Worm (Caenorhabditis elegans): ENCODE results near the gene T12B3.2.

The T12B3.2 gene

DNA sequence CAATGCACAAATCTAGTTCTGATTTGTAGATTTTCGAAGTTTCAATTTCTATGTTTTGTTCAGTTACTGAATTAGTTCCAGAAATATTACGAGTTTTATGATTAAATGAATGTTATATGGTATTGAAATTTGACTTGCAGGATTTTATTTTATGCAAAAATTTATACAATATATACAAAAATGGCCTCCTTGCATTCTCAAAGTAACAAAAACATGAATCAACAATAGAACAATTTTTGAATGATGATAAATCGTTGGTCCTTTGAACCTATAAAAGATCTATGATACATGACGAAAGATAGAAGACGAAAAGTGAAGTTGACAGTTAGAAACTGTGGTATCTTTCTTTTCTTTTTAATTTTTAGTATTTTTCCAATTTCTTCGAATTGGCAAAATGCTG is at the start of gene T12B3.2:
Gene T12B3.2 (plus strand): TSS at position 301 of the 400 bp plus-strand sequence.
- TF ChIP-seq lin-11 (tag; optimal IDR thresholded peaks at IDR 0.05), result no peak
- TF ChIP-seq madf-2 (tag; optimal IDR thresholded peaks at IDR 0.05), result no peak

DNA sequence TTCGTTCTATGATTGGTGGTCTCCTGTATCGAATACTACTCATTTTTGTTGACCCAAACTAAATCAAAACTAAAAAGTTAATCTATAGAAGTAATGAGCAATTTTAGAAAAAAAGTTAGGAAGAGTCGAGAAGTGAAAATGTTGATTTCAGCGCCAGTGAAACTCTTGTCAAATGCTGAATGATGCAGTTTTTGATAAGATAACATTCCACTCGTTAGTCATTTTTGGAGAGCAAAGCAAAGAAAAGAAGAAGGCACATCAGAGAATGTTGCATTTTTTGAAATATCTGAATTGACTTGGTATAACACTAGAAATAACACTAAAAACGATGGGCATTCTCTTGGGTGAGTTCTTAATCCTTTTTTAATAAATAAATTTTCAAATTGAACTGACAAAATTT is 47.7 kb upstream of the T12B3.2 start, which contains the start of gene sqst-2:
Gene sqst-2 (minus strand): TSS at position 58 of the 400 bp plus-strand sequence.
- no peak for TF ChIP-seq unc-55 (GFP tag; optimal IDR thresholded peaks at IDR 0.05)
- TF ChIP-seq ceh-24 (tag; optimal IDR thresholded peaks at IDR 0.05), result no peak
- TF ChIP-seq sox-2 (GFP tag; IDR thresholded peaks at IDR 0.05), result no peak
- TF ChIP-seq pax-1 (tag; optimal IDR thresholded peaks at IDR 0.05), result no peak
- no peak for TF ChIP-seq fax-1 (tag; optimal IDR thresholded peaks at IDR 0.05)
- no peak for TF ChIP-seq ceh-9 (tag; optimal IDR thresholded peaks at IDR 0.05)
- TF ChIP-seq pha-2 (tag; optimal IDR thresholded peaks at IDR 0.05), result no peak
- TF ChIP-seq dmd-4 (tag; optimal IDR thresholded peaks at IDR 0.05; ENCODE audit: borderline replicate concordance), result no peak
- TF ChIP-seq pat-9 (tag; optimal IDR thresholded peaks at IDR 0.05), result no peak

DNA sequence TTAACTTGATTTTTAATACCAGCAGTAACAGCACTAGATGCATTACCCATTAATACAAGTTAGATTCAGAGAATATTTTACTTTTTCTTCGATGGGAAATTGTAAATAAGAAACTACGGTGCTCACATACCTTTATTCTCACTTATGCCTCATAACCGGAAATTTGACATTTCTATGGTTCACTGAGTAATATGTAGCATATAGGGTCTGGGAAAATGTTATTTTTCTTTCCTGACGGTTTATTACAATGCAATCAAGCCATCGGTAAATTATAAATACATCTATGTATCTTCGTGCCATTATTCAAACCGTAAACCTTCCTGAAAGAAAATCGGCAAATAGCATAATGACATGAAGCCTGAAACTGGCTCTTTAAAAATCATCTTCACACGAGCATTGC is 43.9 kb upstream of the T12B3.2 start, which contains the start of gene ocr-4:
Gene ocr-4 (minus strand): TSS at position 101 of the 400 bp plus-strand sequence.
- TF ChIP-seq eyg-1 (tag; optimal IDR thresholded peaks at IDR 0.05) (no peak), ceh-9 (tag; optimal IDR thresholded peaks at IDR 0.05) (no peak), pha-2 (tag; optimal IDR thresholded peaks at IDR 0.05) (no peak), K09A11.1 (tag; optimal IDR thresholded peaks at IDR 0.05; ENCODE audit: insufficient read depth) (no peak), tbx-7 (tag; optimal IDR thresholded peaks at IDR 0.05) (no peak), nhr-232 (tag; optimal IDR thresholded peaks at IDR 0.05) (no peak), fkh-6 (tag; optimal IDR thresholded peaks at IDR 0.05) (no peak), C38D4.7 (GFP tag; optimal IDR thresholded peaks at IDR 0.05) (no peak), hlh-8 (tag; optimal IDR thresholded peaks at IDR 0.05) (no peak), mec-3 (tag; optimal IDR thresholded peaks at IDR 0.05; ENCODE audit: borderline replicate concordance) (no peak), ztf-16 (tag; optimal IDR thresholded peaks at IDR 0.05) (no peak), ceh-31 (tag; optimal IDR thresholded peaks at IDR 0.05) (no peak)

DNA sequence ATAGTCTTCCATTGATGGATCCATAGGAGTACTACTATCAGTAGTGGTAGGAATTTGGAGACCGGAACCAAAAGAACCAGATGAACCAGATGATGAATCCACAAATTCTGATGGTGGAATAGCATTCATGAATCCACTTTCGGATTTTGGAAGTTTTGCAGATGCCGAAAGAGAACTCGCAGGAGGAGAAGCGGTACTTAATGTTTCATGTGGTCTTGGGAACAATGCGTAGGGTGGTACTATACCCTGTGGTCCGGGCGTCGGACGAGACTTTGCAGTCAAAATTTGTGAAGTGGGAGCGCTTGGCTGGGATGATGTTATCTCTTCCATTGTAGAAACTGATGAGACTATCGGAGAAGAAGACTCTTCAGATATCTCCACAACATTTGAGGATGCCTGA is 38.6 kb upstream of the T12B3.2 start:
- no peak for TF ChIP-seq che-1 (tag; optimal IDR thresholded peaks at IDR 0.05)
- TF ChIP-seq pha-2 (tag; optimal IDR thresholded peaks at IDR 0.05), result no peak

DNA sequence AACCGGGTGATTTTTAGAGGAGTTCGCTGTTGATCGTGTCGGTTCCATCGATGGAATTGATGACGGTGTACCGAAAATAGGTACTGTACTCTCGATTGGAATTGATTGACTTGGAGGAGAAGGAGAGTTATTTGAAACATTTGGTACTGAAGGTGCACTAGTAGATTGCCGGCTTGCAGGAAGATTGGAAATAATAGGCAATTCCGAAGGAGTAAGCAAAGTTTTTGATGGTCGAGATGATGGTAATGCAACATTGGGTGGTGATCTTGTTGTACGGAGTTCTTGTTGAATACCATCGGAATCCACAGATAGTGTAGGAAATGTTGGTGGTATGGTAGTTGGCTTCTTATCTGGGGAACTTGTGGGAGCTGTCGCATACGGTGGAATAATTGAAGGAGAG is 37.5 kb upstream of the T12B3.2 start:
- TF ChIP-seq ceh-34 (tag; optimal IDR thresholded peaks at IDR 0.05), result no peak
- TF ChIP-seq pqm-1 (tag; optimal IDR thresholded peaks at IDR 0.05), result no peak
- TF ChIP-seq tbx-7 (tag; optimal IDR thresholded peaks at IDR 0.05), result no peak
- TF ChIP-seq unc-86 (tag; optimal IDR thresholded peaks at IDR 0.05), result no peak
- no peak for TF ChIP-seq hlh-30 (tag; optimal IDR thresholded peaks at IDR 0.05; ENCODE audit: insufficient read depth)
- TF ChIP-seq K02D7.2 (tag; optimal IDR thresholded peaks at IDR 0.05), result no peak
- TF ChIP-seq dve-1 (tag; optimal IDR thresholded peaks at IDR 0.05), result no peak
- no peak for TF ChIP-seq hlh-8 (tag; optimal IDR thresholded peaks at IDR 0.05)
- TF ChIP-seq ttx-3 (tag; optimal IDR thresholded peaks at IDR 0.05), result no peak
- no peak for TF ChIP-seq unc-42 (tag; optimal IDR thresholded peaks at IDR 0.05)
- TF ChIP-seq nhr-11 (tag; optimal IDR thresholded peaks at IDR 0.05), result no peak
- no peak for TF ChIP-seq ceh-2 (tag; optimal IDR thresholded peaks at IDR 0.05)
- TF ChIP-seq pha-4 (tag; optimal IDR thresholded peaks at IDR 0.05), result no peak
- no peak for TF ChIP-seq hlh-6 (tag; optimal IDR thresholded peaks at IDR 0.05)
- no peak for TF ChIP-seq ceh-19 (GFP tag; optimal IDR thresholded peaks at IDR 0.05)
- TF ChIP-seq rnt-1 (tag; optimal IDR thresholded peaks at IDR 0.05), result no peak
- no peak for TF ChIP-seq Y22D7AL.16 (tag; optimal IDR thresholded peaks at IDR 0.05)
- no peak for TF ChIP-seq ets-4 (tag; optimal IDR thresholded peaks at IDR 0.05)

Measured in whole organism, late embryonic.